Worm (Caenorhabditis elegans) whole organism, young adult: ENCODE measurements around the gene C47E12.10.

Experiments used
- C17E4.6 ChIP-seq: fragments of 200-800 bp; sonication (Bioruptor generic); IDR thresholded peaks from 2 replicates; pipeline ENCODE4 v1.3.6; 2022; ENCODE audit warnings: missing genetic modification reagents, missing genetic modification characterization, missing compliant biosample characterization
- ceh-79 ChIP-seq: sonication (generic microtip); optimal IDR thresholded peaks from 2 replicates; lab custom pipeline; 2017; ENCODE audit warnings: mild to moderate bottlenecking, missing genetic modification characterization, missing compliant biosample characterization
- unc-62 ChIP-seq: fragments of 150-350 bp; optimal IDR thresholded peaks from 2 replicates; lab custom pipeline; 2014; ENCODE audit warnings: missing biosample characterization, missing genetic modification reagents, missing genetic modification characterization

DNA sequence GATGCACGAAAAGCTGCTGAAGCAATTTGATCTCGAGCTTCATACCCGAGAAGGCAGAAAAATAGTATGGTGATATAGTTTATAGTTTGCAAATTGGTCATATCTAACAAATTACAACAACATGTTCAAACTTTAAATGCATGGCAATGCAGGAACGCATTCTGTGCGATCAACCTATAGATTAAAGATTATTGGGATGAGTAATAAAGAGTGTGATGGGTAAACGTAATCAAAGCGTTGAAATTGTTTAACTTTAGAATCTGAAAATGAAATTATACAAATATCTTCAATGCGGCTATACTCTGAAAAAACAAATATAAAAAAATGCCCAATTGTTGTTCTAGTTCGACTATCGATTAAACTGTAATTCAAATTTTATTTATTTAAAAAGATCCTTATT, 3.7 kb downstream of the C47E12.10 start, which contains the start of gene C47E12.14:
- TF ChIP-seq unc-62 (GFP tag; lab: Kevin White, UChicago), result no peak
- no peak for TF ChIP-seq C17E4.6
- TF ChIP-seq ceh-79 (tag; lab: Kevin White, UChicago), result no peak
